Worm (Caenorhabditis elegans) whole organism, L3 larva: ENCODE results near the gene Y57A10A.31.

ENCODE experiments used
- R02D3.7 ChIP-seq: fragments of 150-350 bp; optimal IDR thresholded peaks from 2 replicates; lab custom pipeline; 2014; ENCODE audit warnings: missing biosample characterization, missing genetic modification characterization
- ZK546.5 ChIP-seq: sonication (generic microtip); optimal IDR thresholded peaks from 2 replicates; lab custom pipeline; 2017; ENCODE audit warnings: missing biosample characterization, missing genetic modification characterization
- aly-2 ChIP-seq: fragments of 150-350 bp; optimal IDR thresholded peaks from 2 replicates; lab custom pipeline; 2014; ENCODE audit warnings: missing biosample characterization, missing genetic modification characterization
- ama-1 ChIP-seq: fragments of 150-350 bp; optimal IDR thresholded peaks from 2 replicates; lab custom pipeline; 2018
- ceh-28 ChIP-seq: fragments of 150-350 bp; optimal IDR thresholded peaks from 2 replicates; lab custom pipeline; 2014; ENCODE audit warnings: missing biosample characterization, missing genetic modification reagents, missing genetic modification characterization
- ceh-82 ChIP-seq: fragments of 150-350 bp; optimal IDR thresholded peaks from 2 replicates; lab custom pipeline; 2014; ENCODE audit warnings: missing biosample characterization, missing genetic modification characterization
- daf-12 ChIP-seq: fragments of 150-350 bp; optimal IDR thresholded peaks from 2 replicates; lab custom pipeline; 2014; ENCODE audit warnings: missing biosample characterization, missing genetic modification reagents, missing genetic modification characterization
- egl-27 ChIP-seq: sonication (generic microtip); optimal IDR thresholded peaks from 4 replicates; lab custom pipeline; 2017; ENCODE audit warnings: missing biosample characterization, missing genetic modification reagents, missing genetic modification characterization
- elt-1 ChIP-seq: fragments of 150-350 bp; optimal IDR thresholded peaks from 2 replicates; lab custom pipeline; 2014; ENCODE audit warnings: missing biosample characterization, missing genetic modification characterization
- elt-2 ChIP-seq: sonication (generic microtip); optimal IDR thresholded peaks from 2 replicates; lab custom pipeline; 2016; ENCODE audit warnings: missing genetic modification reagents, mild to moderate bottlenecking, missing genetic modification characterization, missing compliant biosample characterization
- eor-1 ChIP-seq, 2 experiments: fragments of 150-350 bp; optimal IDR thresholded peaks; 2 replicates each; lab custom pipeline; 2014 to 2018; ENCODE audit warnings: missing biosample characterization in 2 of 2, missing genetic modification characterization in 2 of 2
- fkh-10 ChIP-seq: sonication (generic microtip); optimal IDR thresholded peaks from 2 replicates; lab custom pipeline; 2017; ENCODE audit warnings: missing biosample characterization, missing genetic modification reagents, missing genetic modification characterization
- hmg-11 ChIP-seq: sonication (generic microtip); optimal IDR thresholded peaks from 2 replicates; lab custom pipeline; 2016; ENCODE audit warnings: missing genetic modification characterization, missing compliant biosample characterization
- lin-15B ChIP-seq: fragments of 150-350 bp; optimal IDR thresholded peaks from 2 replicates; lab custom pipeline; 2014; ENCODE audit warnings: missing biosample characterization, missing genetic modification characterization
- lsy-12 ChIP-seq: sonication (generic microtip); optimal IDR thresholded peaks from 2 replicates; lab custom pipeline; 2016; ENCODE audit warnings: mild to moderate bottlenecking, missing genetic modification characterization, missing compliant biosample characterization
- nhr-23 ChIP-seq: fragments of 150-350 bp; optimal IDR thresholded peaks from 2 replicates; lab custom pipeline; 2014; ENCODE audit warnings: missing biosample characterization, missing genetic modification reagents, missing genetic modification characterization
- nhr-25 ChIP-seq: sonication (generic microtip); optimal IDR thresholded peaks from 2 replicates; lab custom pipeline; 2017; ENCODE audit warnings: missing biosample characterization, missing genetic modification characterization
- nhr-28 ChIP-seq: fragments of 150-350 bp; optimal IDR thresholded peaks from 2 replicates; lab custom pipeline; 2014; ENCODE audit warnings: missing biosample characterization, missing genetic modification characterization
- nhr-43 ChIP-seq: sonication (generic microtip); optimal IDR thresholded peaks from 2 replicates; lab custom pipeline; 2016; ENCODE audit warnings: mild to moderate bottlenecking, missing genetic modification characterization, missing compliant biosample characterization; ENCODE audit not compliant: poor library complexity, severe bottlenecking
- nhr-67 ChIP-seq: fragments of 150-350 bp; optimal IDR thresholded peaks from 2 replicates; lab custom pipeline; 2014; ENCODE audit warnings: missing biosample characterization, missing genetic modification characterization
- nhr-76 ChIP-seq: fragments of 150-350 bp; sonication (generic microtip); optimal IDR thresholded peaks from 5 replicates; lab custom pipeline; 2014; ENCODE audit warnings: missing biosample characterization, missing genetic modification characterization
- nhr-77 ChIP-seq: fragments of 150-350 bp; optimal IDR thresholded peaks from 2 replicates; lab custom pipeline; 2014; ENCODE audit warnings: missing biosample characterization, missing genetic modification characterization
- pha-4 ChIP-seq: fragments of 150-350 bp; optimal IDR thresholded peaks from 2 replicates; lab custom pipeline; 2014; ENCODE audit warnings: missing biosample characterization, missing genetic modification reagents, missing genetic modification characterization
- sea-2 ChIP-seq: fragments of 150-350 bp; sonication (generic microtip); optimal IDR thresholded peaks from 4 replicates; lab custom pipeline; 2014; ENCODE audit warnings: missing biosample characterization, missing genetic modification reagents, missing genetic modification characterization
- skn-1 ChIP-seq: fragments of 150-350 bp; optimal IDR thresholded peaks from 2 replicates; lab custom pipeline; 2014; ENCODE audit warnings: missing biosample characterization, missing genetic modification characterization
- snpc-4 ChIP-seq: fragments of 150-350 bp; optimal IDR thresholded peaks from 2 replicates; lab custom pipeline; 2014; ENCODE audit warnings: missing biosample characterization, missing genetic modification characterization
- tbx-2 ChIP-seq: sonication (generic microtip); optimal IDR thresholded peaks from 2 replicates; lab custom pipeline; 2016; ENCODE audit warnings: mild to moderate bottlenecking, missing genetic modification characterization, missing compliant biosample characterization
- unc-39 ChIP-seq: sonication (generic microtip); optimal IDR thresholded peaks from 4 replicates; lab custom pipeline; 2017; ENCODE audit warnings: missing biosample characterization, missing genetic modification characterization
- unc-62 ChIP-seq: fragments of 150-350 bp; sonication (generic microtip); optimal IDR thresholded peaks from 4 replicates; lab custom pipeline; 2014; ENCODE audit warnings: missing biosample characterization, missing genetic modification reagents, missing genetic modification characterization
- zag-1 ChIP-seq: fragments of 150-350 bp; optimal IDR thresholded peaks from 2 replicates; lab custom pipeline; 2014; ENCODE audit warnings: missing biosample characterization, missing genetic modification characterization
- ztf-11 ChIP-seq: fragments of 150-350 bp; optimal IDR thresholded peaks from 2 replicates; lab custom pipeline; 2014; ENCODE audit warnings: missing biosample characterization, missing genetic modification characterization
- ztf-4 ChIP-seq: fragments of 150-350 bp; optimal IDR thresholded peaks from 2 replicates; lab custom pipeline; 2014; ENCODE audit warnings: missing biosample characterization, missing genetic modification characterization

The Y57A10A.31 gene

DNA sequence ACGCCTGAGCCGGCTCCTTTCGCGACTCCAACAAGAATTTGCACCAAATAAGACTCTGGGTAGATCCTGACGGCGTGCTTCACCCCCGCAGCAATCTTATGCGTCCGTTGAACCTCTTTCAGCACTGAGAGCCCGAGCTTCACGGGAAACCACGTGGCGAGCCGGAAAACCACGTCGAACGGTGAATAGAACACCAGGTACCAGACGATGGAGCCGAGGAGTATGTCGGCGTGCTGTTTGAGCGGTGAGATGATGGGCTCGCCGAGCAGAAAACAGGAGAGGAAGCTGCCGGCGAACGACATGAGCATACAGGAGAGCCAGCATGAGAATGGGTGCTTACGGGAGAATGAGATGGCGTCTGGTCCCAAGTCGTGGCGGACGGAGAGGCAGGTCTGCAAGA lies 10.6 kb upstream of the Y57A10A.31 start:
- TF ChIP-seq pha-4 (tag; lab: Kevin White, UChicago) (no peak), aly-2 (tag; lab: Kevin White, UChicago) (no peak)

DNA sequence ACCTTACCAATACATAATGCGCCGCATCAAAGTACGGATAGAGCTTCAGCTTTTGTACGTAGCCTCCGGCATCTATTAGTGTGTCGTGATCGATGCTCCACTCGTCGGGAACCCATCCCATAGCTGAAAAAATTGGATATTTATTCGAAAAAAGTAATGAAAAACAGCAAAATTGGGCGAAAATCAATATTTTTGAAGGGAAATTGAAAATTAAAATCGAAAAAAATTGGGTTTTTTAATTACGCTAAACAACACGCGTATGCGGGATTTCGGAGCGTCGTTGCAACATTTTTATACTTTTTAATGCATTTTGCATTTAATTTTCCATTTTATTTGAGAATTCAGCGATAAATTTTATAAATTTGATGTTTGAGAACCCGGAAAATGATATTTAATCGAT lies 9.9 kb upstream of the Y57A10A.31 start, which contains the start of the genes tric-1B.2 and Y57A10A.29:
tric-1B.2 (minus strand) TSS at position 129 of the 400 bp plus-strand sequence.
Y57A10A.29 (plus strand) TSS at position 303 of the 400 bp plus-strand sequence.
- peak; percentile 51 for TF ChIP-seq hmg-11 (tag; lab: Kevin White, UChicago)
- peak; percentile 7 for TF ChIP-seq pha-4 (tag; lab: Kevin White, UChicago)
- no peak for TF ChIP-seq tbx-2 (tag; lab: Kevin White, UChicago)
- no peak for TF ChIP-seq lin-15B (tag; lab: Kevin White, UChicago)
- no peak for TF ChIP-seq lsy-12 (tag; lab: Kevin White, UChicago)
- TF ChIP-seq unc-39 (tag; lab: Kevin White, UChicago), result no peak
- TF ChIP-seq egl-27, result no peak
- no peak for TF ChIP-seq daf-12 (tag; lab: Kevin White, UChicago)

DNA sequence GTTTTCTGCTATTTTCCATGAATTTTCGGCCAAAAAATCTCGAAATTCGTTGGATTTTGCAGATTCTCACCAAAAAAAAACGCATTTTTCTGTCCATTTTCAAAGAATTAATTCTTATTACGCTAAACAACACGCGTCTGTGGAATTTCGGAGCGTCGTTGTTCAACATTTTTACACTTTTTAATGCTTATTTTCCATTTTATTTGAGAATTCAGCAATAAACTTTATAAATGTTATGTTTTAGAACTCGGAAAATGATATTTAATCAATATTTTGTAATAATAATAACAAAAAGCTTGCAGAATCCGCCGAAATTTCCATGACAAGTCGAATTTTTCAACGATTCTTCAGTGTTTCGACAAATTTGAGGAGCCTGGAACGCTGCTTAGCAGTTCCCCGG lies 8.8 kb upstream of the Y57A10A.31 start, which contains the start of gene ife-5:
ife-5 (plus strand) TSS at position 301 of the 400 bp plus-strand sequence.
- TF ChIP-seq nhr-76 (no peak), fkh-10 (no peak), egl-27 (no peak), snpc-4 (no peak)

DNA sequence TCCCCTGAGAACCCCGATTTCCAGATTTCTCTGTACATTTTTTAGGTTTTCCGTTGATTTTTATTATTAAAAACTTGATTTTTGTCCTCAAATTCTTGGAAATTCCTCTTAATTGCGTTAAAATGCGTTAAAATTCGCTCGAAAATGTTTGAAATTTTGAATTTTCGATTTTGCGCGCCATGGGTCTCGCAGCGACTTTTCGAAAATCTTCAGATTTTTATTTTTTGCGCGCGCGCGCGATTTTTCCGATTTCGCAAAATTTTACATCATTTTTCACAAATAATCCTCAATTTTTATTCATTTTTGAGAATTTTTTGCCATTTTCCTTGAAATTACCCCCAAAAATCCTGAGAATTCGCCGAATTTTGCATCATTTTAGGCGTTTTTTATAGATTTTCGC lies 5.1 kb upstream of the Y57A10A.31 start:
- TF ChIP-seq unc-62 (GFP tag; lab: Kevin White, UChicago), result no peak
- no peak for TF ChIP-seq lsy-12 (tag; lab: Kevin White, UChicago)
- no peak for TF ChIP-seq ztf-4 (tag; lab: Kevin White, UChicago)
- TF ChIP-seq zag-1 (tag; lab: Kevin White, UChicago), result no peak
- TF ChIP-seq ceh-82 (tag; lab: Kevin White, UChicago), result no peak
- no peak for TF ChIP-seq pha-4 (tag; lab: Kevin White, UChicago)
- TF ChIP-seq aly-2 (tag; lab: Kevin White, UChicago), result no peak
- TF ChIP-seq R02D3.7 (tag; lab: Kevin White, UChicago), result no peak
- no peak for TF ChIP-seq nhr-67
- no peak for TF ChIP-seq snpc-4
- no peak for TF ChIP-seq nhr-23
- no peak for TF ChIP-seq nhr-76
- TF ChIP-seq nhr-25 (tag; lab: Kevin White, UChicago), result no peak
- no peak for TF ChIP-seq ztf-11 (tag; lab: Kevin White, UChicago)
- TF ChIP-seq nhr-43, result no peak
- no peak for TF ChIP-seq skn-1 (tag; lab: Kevin White, UChicago)
- TF ChIP-seq ama-1 (lab: Kevin White, UChicago), result no peak
- TF ChIP-seq elt-1 (tag; lab: Kevin White, UChicago), result no peak

DNA sequence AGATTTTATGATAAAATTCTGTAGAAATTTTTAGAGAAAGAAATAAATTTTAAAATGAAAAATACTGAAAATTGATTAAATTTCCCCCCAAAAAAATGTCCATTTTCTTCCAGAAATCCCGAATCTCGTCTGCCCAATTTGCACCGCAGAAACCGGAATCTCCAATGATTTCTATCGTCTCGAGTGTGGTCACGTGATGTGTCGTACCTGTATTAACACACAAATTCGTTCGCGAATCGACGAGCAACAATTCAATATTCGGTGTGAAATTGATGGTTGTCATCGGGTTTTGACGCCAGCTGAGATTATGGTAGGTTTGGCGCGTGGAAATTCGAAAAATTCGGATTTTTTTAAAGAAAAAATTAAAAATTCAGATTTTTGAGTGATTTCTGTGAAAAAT lies 7.4 kb downstream of the Y57A10A.31 start:
- no peak for TF ChIP-seq lin-15B (tag; lab: Kevin White, UChicago)
- TF ChIP-seq egl-27, result no peak
- TF ChIP-seq tbx-2 (tag; lab: Kevin White, UChicago), result no peak
- no peak for TF ChIP-seq nhr-23
- TF ChIP-seq ama-1 (lab: Kevin White, UChicago), result no peak
- no peak for TF ChIP-seq elt-2 (tag; lab: Kevin White, UChicago)
- TF ChIP-seq skn-1 (tag; lab: Kevin White, UChicago), result no peak

DNA sequence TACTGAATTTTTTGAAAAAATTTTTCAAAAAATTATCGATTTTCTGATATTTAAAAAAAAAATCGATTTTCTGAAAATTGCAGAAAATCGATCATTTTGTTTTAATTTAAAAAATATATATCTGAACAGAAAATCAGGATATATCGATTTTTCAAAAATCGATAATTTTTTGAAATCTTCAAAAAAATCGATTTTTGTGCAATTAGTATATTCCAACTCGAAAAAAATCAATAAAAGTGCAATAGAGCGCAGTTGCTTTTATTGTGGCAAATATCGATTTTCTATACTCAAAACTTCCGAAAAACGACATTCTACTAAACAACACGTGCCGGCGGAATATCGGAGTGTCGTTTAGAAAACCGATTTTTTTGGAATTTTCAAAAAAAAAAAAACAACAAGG lies 11.5 kb downstream of the Y57A10A.31 start:
- TF ChIP-seq ztf-4 (tag; lab: Kevin White, UChicago) (no peak), elt-2 (tag; lab: Kevin White, UChicago) (no peak), ceh-28 (tag; lab: Kevin White, UChicago) (peak; percentile 93), nhr-77 (tag; lab: Kevin White, UChicago) (no peak)

DNA sequence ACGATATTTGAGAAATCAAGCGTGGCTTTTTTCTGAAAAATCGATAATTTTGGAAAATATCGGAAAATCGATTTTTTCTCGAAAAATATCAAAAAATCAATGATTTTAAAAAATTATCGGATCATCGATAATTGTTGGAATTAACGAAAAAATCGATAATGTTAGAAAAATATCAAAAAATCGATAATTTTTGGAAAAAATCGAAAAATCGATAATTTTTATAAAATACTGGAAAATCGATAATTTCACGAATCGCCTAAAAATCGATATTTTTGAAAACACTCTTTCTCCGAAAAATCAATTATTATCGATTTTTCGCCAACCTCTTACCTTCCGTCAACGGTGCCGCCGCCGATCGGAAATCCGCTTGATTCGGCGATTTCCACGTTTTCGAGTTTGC lies 12.0 kb downstream of the Y57A10A.31 start:
- TF ChIP-seq R02D3.7 (tag; lab: Kevin White, UChicago) (no peak), ceh-28 (tag; lab: Kevin White, UChicago) (peak; percentile 98)

DNA sequence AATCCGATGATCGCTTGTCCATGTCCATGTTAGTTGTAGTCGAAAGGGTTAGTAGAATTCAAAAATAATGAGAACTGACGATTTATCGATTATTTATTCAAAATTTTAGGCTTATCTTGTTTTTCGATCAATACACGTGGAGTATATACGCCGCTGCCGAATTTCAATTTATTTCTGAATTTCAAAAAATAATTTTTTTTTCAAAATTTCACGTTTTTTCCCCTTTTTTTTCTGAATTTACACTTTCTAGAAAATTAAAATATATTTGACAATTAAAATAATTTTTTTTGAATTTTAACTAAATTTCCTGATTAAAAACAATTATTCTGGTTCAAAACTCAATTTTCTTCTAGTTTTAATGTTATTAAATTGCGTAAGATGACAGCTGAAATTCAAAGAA lies 13.2 kb downstream of the Y57A10A.31 start, which contains the start of gene C50E10.1:
C50E10.1 (minus strand) TSS at position 101 of the 400 bp plus-strand sequence.
- TF ChIP-seq eor-1 (tag; optimal IDR thresholded peaks at IDR 0.05; lab: Kevin White, UChicago), result no peak
- no peak for TF ChIP-seq nhr-76
- TF ChIP-seq ZK546.5, result no peak
- TF ChIP-seq nhr-25 (tag; lab: Kevin White, UChicago), result no peak
- TF ChIP-seq hmg-11 (tag; lab: Kevin White, UChicago), result no peak
- TF ChIP-seq sea-2 (GFP tag; lab: Kevin White, UChicago), result no peak
- TF ChIP-seq nhr-28 (tag; lab: Kevin White, UChicago), result no peak
